Worm (Caenorhabditis elegans): Measurements from ENCODE around the gene wdfy-3.

- TF ChIP-seq unc-62 (GFP tag; optimal IDR thresholded peaks at IDR 0.05) (no peak), bed-2 (GFP tag; IDR thresholded peaks at IDR 0.05) (no peak), F23B12.7 (tag; optimal IDR thresholded peaks at IDR 0.05; ENCODE audit: insufficient read depth) (no peak), ama-1 (optimal IDR thresholded peaks at IDR 0.05) (no peak), ama-1 (GFP tag; optimal IDR thresholded peaks at IDR 0.05) (no peak), tlf-1 (GFP tag; optimal IDR thresholded peaks at IDR 0.05) (no peak), gei-17 (GFP tag; optimal IDR thresholded peaks at IDR 0.05) (no peak), lin-26 (GFP tag; IDR thresholded peaks at IDR 0.05) (no peak), ceh-79 (tag; optimal IDR thresholded peaks at IDR 0.05) (no peak), dpff-1 (tag; optimal IDR thresholded peaks at IDR 0.05) (no peak), aptf-3 (GFP tag; IDR thresholded peaks at IDR 0.05) (no peak), ceh-27 (GFP tag; optimal IDR thresholded peaks at IDR 0.05) (no peak), ets-4 (GFP tag; optimal IDR thresholded peaks at IDR 0.05) (no peak), sptf-2 (GFP tag; optimal IDR thresholded peaks at IDR 0.05) (no peak), pha-4 (tag; optimal IDR thresholded peaks at IDR 0.05) (no peak)
These were observed 31.1 kb downstream of the wdfy-3 start, which contains the start of gene prmt-9 for ce11 chrIV:12684341-12684740.

All from whole organism, young adult.